ENCODE assay signal across 1 fruit fly cellular context in the genomic region with DNA sequence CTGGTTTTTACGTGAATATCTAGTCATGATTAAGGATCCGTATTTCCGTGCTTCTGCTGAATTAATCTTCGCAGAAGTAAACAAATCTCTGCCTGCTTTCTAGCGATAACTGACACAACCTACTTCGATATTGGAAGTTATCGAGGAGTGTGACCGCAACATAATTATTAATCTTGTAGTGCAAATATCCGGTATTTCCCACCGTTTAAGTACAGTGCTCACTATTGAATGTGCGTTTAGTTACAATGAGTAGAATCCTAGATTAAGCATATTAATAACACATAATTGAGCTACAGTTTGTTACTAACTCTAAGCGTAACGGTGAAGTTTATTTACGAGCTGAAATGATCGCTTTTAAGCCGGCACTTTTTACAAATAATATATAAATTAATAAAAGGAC.
TF ChIP-seq lines count a peak whose summit lies in the region.

No protein-coding gene starts in this region.

TF ChIP-seq in whole organism, embryonic, 481 proteins besides CTCF, POLR2A, EP300 and RAD21 (continued from another document):
- TF ChIP-seq tgo (GFP tag; IDR thresholded peaks at IDR 0.05; lab: Robert Waterston, UW) (peak; percentile 24; the same call in 1 of the 3 replicates), cas (GFP tag; IDR thresholded peaks at IDR 0.05; lab: Robert Waterston, UW) (no peak), cwo (GFP tag; optimal IDR thresholded peaks at IDR 0.05; lab: Kevin White, UChicago) (peak; percentile 20)
